Worm (Caenorhabditis elegans) whole organism, L1 larva: ENCODE data around the gene Y54G11A.3.

Experiments
- elt-2 ChIP-seq: sonication (generic microtip); optimal IDR thresholded peaks from 2 replicates; lab custom pipeline; 2016; ENCODE audit warnings: missing genetic modification characterization, mild to moderate bottlenecking, inconsistent platforms, missing compliant biosample characterization, missing genetic modification reagents
- lsy-2 ChIP-seq, 2 experiments: fragments of 150-350 bp; optimal IDR thresholded peaks; 2 replicates each; lab custom pipeline; 2014; ENCODE audit warnings: missing biosample characterization in 2 of 2, missing genetic modification characterization in 2 of 2
- nhr-12 ChIP-seq: sonication (generic microtip); optimal IDR thresholded peaks from 2 replicates; lab custom pipeline; 2017; ENCODE audit warnings: missing biosample characterization, missing genetic modification characterization
- pqm-1 ChIP-seq: sonication (generic microtip); optimal IDR thresholded peaks from 3 replicates; lab custom pipeline; 2017; ENCODE audit warnings: missing biosample characterization, missing genetic modification characterization
- rnt-1 ChIP-seq: sonication (generic microtip); optimal IDR thresholded peaks from 2 replicates; lab custom pipeline; 2016; ENCODE audit warnings: mild to moderate bottlenecking, missing genetic modification characterization, moderate library complexity, missing compliant biosample characterization
- zip-4 ChIP-seq: fragments of 200-800 bp; sonication (Bioruptor generic); optimal IDR thresholded peaks from 2 replicates; lab custom pipeline; 2018; ENCODE audit warnings: mild to moderate bottlenecking, missing genetic modification characterization, moderate library complexity, missing compliant biosample characterization

DNA sequence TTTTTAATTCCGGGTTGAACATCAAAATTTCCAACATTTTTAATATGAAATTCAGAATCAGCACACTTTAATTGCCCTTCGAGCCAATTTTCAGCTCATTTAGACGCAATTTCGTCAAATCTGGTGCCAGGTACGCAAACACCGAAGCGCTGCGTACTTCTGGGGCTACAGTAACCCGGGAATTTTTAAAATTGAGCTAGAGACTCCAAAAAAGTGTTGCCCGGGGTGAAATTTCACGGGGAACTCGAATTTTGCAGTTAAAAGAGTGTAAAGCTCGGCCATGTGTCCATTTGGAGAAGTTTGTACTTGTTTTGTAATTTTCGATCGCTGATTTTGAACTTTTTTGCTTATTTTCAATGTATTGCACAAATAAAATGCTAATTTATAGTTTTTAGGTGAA, 34.2 kb upstream of the Y54G11A.3 start:
- no peak for TF ChIP-seq lsy-2 (tag; optimal IDR thresholded peaks at IDR 0.05; lab: Kevin White, UChicago)
- no peak for TF ChIP-seq pqm-1
- TF ChIP-seq elt-2, result no peak
- TF ChIP-seq rnt-1 (tag; lab: Kevin White, UChicago), result no peak
- no peak for TF ChIP-seq nhr-12 (tag; lab: Kevin White, UChicago)
- TF ChIP-seq zip-4 (GFP tag; lab: Kevin White, UChicago), result no peak
